Worm (Caenorhabditis elegans): ENCODE results near the gene cnc-11.

DNA sequence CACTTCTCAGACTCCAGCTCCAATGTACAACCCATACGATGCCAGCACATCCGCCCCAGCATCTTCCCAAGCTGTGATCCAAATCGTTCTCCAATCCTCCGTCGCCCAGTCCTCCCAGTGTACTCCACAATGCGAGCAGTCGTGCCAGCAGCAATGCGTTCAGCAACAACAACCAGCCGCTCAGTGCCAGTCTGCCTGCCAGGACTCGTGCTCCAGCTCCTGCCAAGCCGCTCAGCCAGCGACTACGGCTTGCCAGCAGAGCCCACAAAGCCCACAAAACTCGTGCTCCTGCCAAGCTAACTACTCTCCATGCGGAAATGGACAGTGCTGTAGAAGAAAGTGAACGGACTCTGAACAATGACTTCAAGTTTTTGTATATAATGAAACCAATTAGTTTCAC, 23.8 kb downstream of the cnc-11 start:
- TF ChIP-seq sea-1 (GFP tag; conservative IDR thresholded peaks at IDR 0.05): no peak
- TF ChIP-seq hmbx-1 (tag; optimal IDR thresholded peaks at IDR 0.05): no peak
- no peak for TF ChIP-seq ama-1 (optimal IDR thresholded peaks at IDR 0.05)
- TF ChIP-seq F13C5.2 (tag; optimal IDR thresholded peaks at IDR 0.05): no peak
- no peak for TF ChIP-seq flt-1 (GFP tag; IDR thresholded peaks at IDR 0.05)
- TF ChIP-seq ceh-13 (GFP tag; optimal IDR thresholded peaks at IDR 0.05): no peak
